Fruit fly (Drosophila melanogaster) whole organism, embryonic: ENCODE results near the gene RapGAP1.

ENCODE experiments used
- Antp ChIP-seq: fragments of 200-800 bp; sonication (Bioruptor generic); optimal IDR thresholded peaks from 3 replicates; lab custom pipeline; 2016; ENCODE audit warnings: missing biosample characterization, missing genetic modification characterization
- CG10274 ChIP-seq: fragments of 200-800 bp; sonication (Bioruptor generic); optimal IDR thresholded peaks from 3 replicates; lab custom pipeline; 2017; ENCODE audit warnings: missing biosample characterization, mild to moderate bottlenecking, missing genetic modification characterization
- CG11398 ChIP-seq: fragments of 200-800 bp; sonication (Bioruptor generic); optimal IDR thresholded peaks from 2 replicates; lab custom pipeline; 2016; ENCODE audit warnings: missing biosample characterization, missing genetic modification characterization
- CG12104 ChIP-seq: fragments of 200-800 bp; sonication (Bioruptor generic); optimal IDR thresholded peaks from 3 replicates; lab custom pipeline; 2016; ENCODE audit warnings: missing biosample characterization, missing genetic modification characterization
- CG12219 ChIP-seq: fragments of 200-800 bp; sonication (Bioruptor generic); optimal IDR thresholded peaks from 3 replicates; lab custom pipeline; 2018; ENCODE audit warnings: missing biosample characterization, mild to moderate bottlenecking, missing genetic modification characterization
- CG1233 ChIP-seq: fragments of 200-800 bp; sonication (Bioruptor generic); optimal IDR thresholded peaks from 4 replicates; lab custom pipeline; 2018; ENCODE audit warnings: missing biosample characterization, mild to moderate bottlenecking, missing genetic modification characterization
- CG12744 ChIP-seq: fragments of 200-800 bp; sonication (Bioruptor generic); optimal IDR thresholded peaks from 2 replicates; lab custom pipeline; 2016; ENCODE audit warnings: missing biosample characterization, missing genetic modification characterization
- CG12942 ChIP-seq: fragments of 200-800 bp; sonication (Bioruptor generic); optimal IDR thresholded peaks from 3 replicates; lab custom pipeline; 2016; ENCODE audit warnings: missing biosample characterization, missing genetic modification characterization
- CG14014 ChIP-seq: fragments of 200-800 bp; sonication (Bioruptor generic); IDR thresholded peaks from 2 replicates; pipeline ENCODE4 v1.3.6; 2022; ENCODE audit warnings: missing biosample characterization, missing genetic modification characterization
- CG16813 ChIP-seq: fragments of 200-800 bp; sonication (Bioruptor generic); IDR thresholded peaks from 3 replicates; pipeline ENCODE4 v1.3.6; 2022; ENCODE audit warnings: missing biosample characterization, missing genetic modification characterization; ENCODE audit not compliant: partially characterized antibody
- CG17385 ChIP-seq: fragments of 200-800 bp; sonication (Bioruptor generic); optimal IDR thresholded peaks from 3 replicates; lab custom pipeline; 2018; ENCODE audit warnings: missing biosample characterization, mild to moderate bottlenecking, missing genetic modification characterization
- CG18476 ChIP-seq: fragments of 200-800 bp; sonication (Bioruptor generic); optimal IDR thresholded peaks from 2 replicates; lab custom pipeline; 2016; ENCODE audit warnings: missing biosample characterization, mild to moderate bottlenecking, missing genetic modification characterization
- CG2129 ChIP-seq: fragments of 200-800 bp; sonication (Bioruptor generic); IDR thresholded peaks from 2 replicates; pipeline ENCODE4 v1.3.6; 2022; ENCODE audit warnings: missing biosample characterization, missing genetic modification characterization; ENCODE audit not compliant: partially characterized antibody
- CG2199 ChIP-seq: fragments of 200-800 bp; sonication (Bioruptor generic); IDR thresholded peaks from 3 replicates; pipeline ENCODE4 v1.3.6; 2022; ENCODE audit warnings: missing biosample characterization, missing genetic modification characterization
- CG2678 ChIP-seq: fragments of 200-800 bp; sonication (Bioruptor generic); optimal IDR thresholded peaks from 3 replicates; lab custom pipeline; 2019; ENCODE audit warnings: missing biosample characterization, mild to moderate bottlenecking, missing genetic modification characterization, moderate library complexity
- CG33557 ChIP-seq: fragments of 200-800 bp; sonication (Bioruptor generic); optimal IDR thresholded peaks from 2 replicates; lab custom pipeline; 2019; ENCODE audit warnings: missing biosample characterization, mild to moderate bottlenecking, missing genetic modification characterization, moderate library complexity
- CG3838 ChIP-seq: fragments of 200-800 bp; sonication (Bioruptor generic); optimal IDR thresholded peaks from 3 replicates; lab custom pipeline; 2016; ENCODE audit warnings: missing biosample characterization, missing genetic modification characterization
- CG4820 ChIP-seq: fragments of 200-800 bp; sonication (Bioruptor generic); optimal IDR thresholded peaks from 3 replicates; lab custom pipeline; 2016; ENCODE audit warnings: missing biosample characterization, missing genetic modification characterization
- CG6791 ChIP-seq: fragments of 200-800 bp; sonication (Bioruptor generic); IDR thresholded peaks from 3 replicates; pipeline ENCODE4 v1.3.6; 2022; ENCODE audit warnings: missing biosample characterization, missing genetic modification characterization; ENCODE audit not compliant: partially characterized antibody
- CG6854 ChIP-seq: fragments of 200-800 bp; sonication (Bioruptor generic); optimal IDR thresholded peaks from 3 replicates; lab custom pipeline; 2017; ENCODE audit warnings: missing biosample characterization, mild to moderate bottlenecking, missing genetic modification characterization
- CG8089 ChIP-seq: fragments of 200-800 bp; sonication (Bioruptor generic); optimal IDR thresholded peaks from 3 replicates; lab custom pipeline; 2016; ENCODE audit warnings: missing biosample characterization, missing genetic modification characterization
- CkIIα-i1 ChIP-seq: fragments of 200-800 bp; sonication (Bioruptor generic); IDR thresholded peaks from 2 replicates; pipeline ENCODE4 v1.3.6; 2022; ENCODE audit warnings: missing biosample characterization, missing genetic modification characterization
- CrebB ChIP-seq: fragments of 200-800 bp; sonication (Bioruptor generic); optimal IDR thresholded peaks from 3 replicates; lab custom pipeline; 2018; ENCODE audit warnings: missing biosample characterization, mild to moderate bottlenecking, missing genetic modification characterization
- D ChIP-seq, 2 experiments: fragments of 200-800 bp in 1 of 2; fragments of >200 bp in 1 of 2; sonication (Bioruptor generic) in 1 of 2; optimal IDR thresholded peaks; 2 replicates in 1 of 2; 3 replicates in 1 of 2; lab custom pipeline; 2017; ENCODE audit warnings: mild to moderate bottlenecking in 1 of 2, missing biosample characterization in 1 of 2, missing genetic modification characterization in 1 of 2, missing genetic modification reagents in 1 of 2
- Dad ChIP-seq: fragments of 200-800 bp; sonication (Bioruptor generic); optimal IDR thresholded peaks from 3 replicates; lab custom pipeline; 2016; ENCODE audit warnings: missing biosample characterization, missing genetic modification characterization
- ERR ChIP-seq: fragments of 200-800 bp; sonication (Bioruptor generic); optimal IDR thresholded peaks from 2 replicates; lab custom pipeline; 2016; ENCODE audit warnings: missing biosample characterization, missing genetic modification characterization
- H15 ChIP-seq: fragments of 200-800 bp; sonication (Bioruptor generic); IDR thresholded peaks from 3 replicates; pipeline ENCODE4 v1.3.6; 2022; ENCODE audit warnings: missing biosample characterization, missing genetic modification characterization
- Hmx ChIP-seq: fragments of 200-800 bp; sonication (Bioruptor generic); optimal IDR thresholded peaks from 2 replicates; lab custom pipeline; 2016; ENCODE audit warnings: missing biosample characterization, missing genetic modification characterization
- Mad ChIP-seq: fragments of 200-800 bp; sonication (Bioruptor generic); optimal IDR thresholded peaks from 2 replicates; lab custom pipeline; 2016; ENCODE audit warnings: missing biosample characterization, missing genetic modification characterization
- Mrtf ChIP-seq: fragments of 200-800 bp; sonication (Bioruptor generic); IDR thresholded peaks from 3 replicates; pipeline ENCODE4 v1.3.6; 2022; ENCODE audit warnings: missing biosample characterization, missing genetic modification characterization
- NFAT ChIP-seq: fragments of 200-800 bp; sonication (Bioruptor generic); IDR thresholded peaks from 2 replicates; pipeline ENCODE4 v1.3.6; 2022; ENCODE audit warnings: missing biosample characterization, missing genetic modification characterization
- Nf-YB ChIP-seq: fragments of 200-800 bp; sonication (Bioruptor generic); optimal IDR thresholded peaks from 3 replicates; lab custom pipeline; 2019; ENCODE audit warnings: missing biosample characterization, mild to moderate bottlenecking, missing genetic modification characterization, moderate library complexity
- abd-A ChIP-seq: fragments of 200-800 bp; sonication (Bioruptor generic); optimal IDR thresholded peaks from 3 replicates; lab custom pipeline; 2019; ENCODE audit warnings: missing biosample characterization, mild to moderate bottlenecking, missing genetic modification characterization, moderate library complexity
- al ChIP-seq: fragments of 200-800 bp; sonication (Bioruptor generic); IDR thresholded peaks from 2 replicates; pipeline ENCODE4 v1.3.6; 2022; ENCODE audit warnings: missing biosample characterization, missing genetic modification characterization
- amos ChIP-seq: fragments of 200-800 bp; sonication (Bioruptor generic); IDR thresholded peaks from 2 replicates; pipeline ENCODE4 v1.3.6; 2022; ENCODE audit warnings: missing biosample characterization, missing genetic modification characterization; ENCODE audit not compliant: partially characterized antibody
- az2 ChIP-seq: fragments of 200-800 bp; sonication (Bioruptor generic); optimal IDR thresholded peaks from 3 replicates; lab custom pipeline; 2016; ENCODE audit warnings: missing biosample characterization, missing genetic modification characterization
- bigmax ChIP-seq: fragments of 200-800 bp; sonication (Bioruptor generic); optimal IDR thresholded peaks from 2 replicates; lab custom pipeline; 2018; ENCODE audit warnings: missing biosample characterization, mild to moderate bottlenecking, missing genetic modification characterization
- disco-r ChIP-seq: fragments of 200-800 bp; sonication (Bioruptor generic); optimal IDR thresholded peaks from 2 replicates; lab custom pipeline; 2016; ENCODE audit warnings: missing biosample characterization, missing genetic modification characterization
- gfzf ChIP-seq: fragments of 200-800 bp; sonication (Bioruptor generic); optimal IDR thresholded peaks from 2 replicates; lab custom pipeline; 2016; ENCODE audit warnings: missing biosample characterization, mild to moderate bottlenecking, missing genetic modification characterization, moderate library complexity
- luna ChIP-seq: fragments of 200-800 bp; sonication (Bioruptor generic); optimal IDR thresholded peaks from 2 replicates; lab custom pipeline; 2016; ENCODE audit warnings: missing biosample characterization, missing genetic modification characterization
- oc ChIP-seq: fragments of 200-800 bp; sonication (Bioruptor generic); optimal IDR thresholded peaks from 2 replicates; lab custom pipeline; 2018; ENCODE audit warnings: missing biosample characterization, mild to moderate bottlenecking, missing genetic modification characterization, moderate library complexity
- schlank ChIP-seq: fragments of 200-800 bp; sonication (Bioruptor generic); optimal IDR thresholded peaks from 2 replicates; lab custom pipeline; 2018; ENCODE audit warnings: missing biosample characterization, mild to moderate bottlenecking, missing genetic modification characterization
- scrt ChIP-seq: fragments of 200-800 bp; sonication (Bioruptor generic); optimal IDR thresholded peaks from 2 replicates; lab custom pipeline; 2018; ENCODE audit warnings: missing biosample characterization, mild to moderate bottlenecking, missing genetic modification characterization, moderate library complexity
- sens ChIP-seq: fragments of 200-800 bp; sonication (Bioruptor generic); peaks from one replicate; lab custom pipeline; 2016; ENCODE audit warnings: missing biosample characterization, missing genetic modification characterization
- sna ChIP-seq: fragments of 200-800 bp; sonication (Bioruptor generic); IDR thresholded peaks from 2 replicates; pipeline ENCODE4 v1.3.6; 2022; ENCODE audit warnings: missing biosample characterization, missing genetic modification characterization; ENCODE audit not compliant: partially characterized antibody
- stwl ChIP-seq: fragments of 200-800 bp; sonication (Bioruptor generic); optimal IDR thresholded peaks from 3 replicates; lab custom pipeline; 2018; ENCODE audit warnings: missing biosample characterization, mild to moderate bottlenecking, missing genetic modification characterization, moderate library complexity
- toy ChIP-seq: fragments of 200-800 bp; sonication (Bioruptor generic); IDR thresholded peaks from 2 replicates; pipeline ENCODE4 v1.3.6; 2022; ENCODE audit warnings: missing biosample characterization, missing genetic modification characterization
- tup ChIP-seq: fragments of 200-800 bp; sonication (Bioruptor generic); optimal IDR thresholded peaks from 2 replicates; lab custom pipeline; 2016; ENCODE audit warnings: missing biosample characterization, mild to moderate bottlenecking, missing genetic modification characterization, moderate library complexity
- usp ChIP-seq: fragments of >200 bp; optimal IDR thresholded peaks from 2 replicates; lab custom pipeline; 2017; ENCODE audit warnings: missing biosample characterization, missing genetic modification characterization
- vnd ChIP-seq: fragments of 200-800 bp; sonication (Bioruptor generic); IDR thresholded peaks from 3 replicates; pipeline ENCODE4 v1.3.6; 2022; ENCODE audit warnings: missing biosample characterization, missing genetic modification characterization; ENCODE audit not compliant: partially characterized antibody

The RapGAP1 gene

DNA sequence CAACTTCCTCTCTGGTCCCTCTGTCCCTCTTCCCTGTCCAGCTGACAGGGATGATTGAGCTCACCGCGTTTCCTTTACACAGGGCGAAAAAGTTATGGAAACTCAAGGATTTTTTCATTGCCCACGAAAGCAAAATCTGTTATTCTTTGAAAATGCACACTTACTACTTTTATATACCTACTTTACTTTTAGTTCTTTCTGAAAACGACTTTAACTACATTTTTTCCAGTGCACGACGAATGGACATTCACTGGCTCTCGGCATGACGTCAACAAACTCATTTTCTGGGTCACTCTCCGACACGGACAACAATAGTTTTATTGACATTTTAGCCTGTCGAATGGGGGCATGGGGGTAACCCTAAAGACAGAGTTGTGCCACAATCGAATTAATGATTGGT is 65.9 kb downstream of the RapGAP1 start (continued):
- TF ChIP-seq schlank (tag; lab: Kevin White, UChicago), result peak; percentile 40
- peak; percentile 82 for TF ChIP-seq CG2678 (tag; lab: Kevin White, UChicago)
- TF ChIP-seq CG12219 (GFP tag; lab: Kevin White, UChicago), result peak; percentile 54
- TF ChIP-seq disco-r, result peak; percentile 59
- no peak for TF ChIP-seq vnd (GFP tag; lab: Robert Waterston, UW)
- TF ChIP-seq NFAT (GFP tag; lab: Robert Waterston, UW), result peak; percentile 63; the same call in 1 of the 2 replicates
- peak; percentile 49 for TF ChIP-seq Nf-YB (GFP tag; lab: Kevin White, UChicago)
- no peak for TF ChIP-seq oc
- peak; percentile 56 for TF ChIP-seq CG12942 (GFP tag; lab: Kevin White, UChicago)
- TF ChIP-seq CG3838 (GFP tag; lab: Kevin White, UChicago), result peak; percentile 40
- no peak for TF ChIP-seq gfzf
- peak; percentile 60 for TF ChIP-seq Dad
- TF ChIP-seq scrt, result peak; percentile 67
- peak; percentile 30 for TF ChIP-seq CG18476 (GFP tag; lab: Kevin White, UChicago)
- TF ChIP-seq Hmx, result no peak
- peak; percentile 77; the same call in 1 of the 3 replicates for TF ChIP-seq CG2199 (GFP tag; lab: Robert Waterston, UW)
- TF ChIP-seq Antp (GFP tag; lab: Kevin White, UChicago), result peak; percentile 77
- TF ChIP-seq CG11398 (GFP tag; lab: Kevin White, UChicago), result peak; percentile 31
- no peak for TF ChIP-seq CG6791 (GFP tag; lab: Robert Waterston, UW)
- TF ChIP-seq usp (GFP tag; lab: Kevin White, UChicago), result no peak
- TF ChIP-seq D (optimal IDR thresholded peaks at IDR 0.05; lab: Kevin White, UChicago), result no peak
- TF ChIP-seq D (GFP tag; optimal IDR thresholded peaks at IDR 0.05; lab: Kevin White, UChicago), result peak; percentile 77
- TF ChIP-seq bigmax (GFP tag; lab: Kevin White, UChicago), result no peak
- TF ChIP-seq sens (GFP tag; lab: Kevin White, UChicago), result peak; percentile 95
- TF ChIP-seq ERR (GFP tag; lab: Kevin White, UChicago), result peak; percentile 24
- no peak for TF ChIP-seq CG2129 (GFP tag; lab: Robert Waterston, UW)
- peak; percentile 52 for TF ChIP-seq abd-A (tag; lab: Kevin White, UChicago)
- TF ChIP-seq CG17385 (GFP tag; lab: Kevin White, UChicago), result peak; percentile 75
- no peak for TF ChIP-seq amos (GFP tag; lab: Robert Waterston, UW)
- TF ChIP-seq stwl (tag; lab: Kevin White, UChicago), result peak; percentile 34
- TF ChIP-seq Mad, result peak; percentile 55
- TF ChIP-seq CG33557 (GFP tag; lab: Kevin White, UChicago), result peak; percentile 33
- peak; percentile 39 for TF ChIP-seq tup (GFP tag; lab: Kevin White, UChicago)
- TF ChIP-seq Mrtf (GFP tag; lab: Robert Waterston, UW), result peak; percentile 64; the same call in 2 of the 3 replicates
- no peak for TF ChIP-seq CkIIα-i1
- peak; percentile 29 for TF ChIP-seq CrebB (tag; lab: Kevin White, UChicago)
- peak; percentile 51 for TF ChIP-seq CG10274
- no peak for TF ChIP-seq toy (GFP tag; lab: Robert Waterston, UW)
- peak; percentile 29 for TF ChIP-seq luna
- peak; percentile 64 for TF ChIP-seq CG1233
- peak; percentile 57; the same call in 1 of the 3 replicates for TF ChIP-seq H15 (GFP tag; lab: Robert Waterston, UW)
- peak; percentile 48; the same call in 1 of the 2 replicates for TF ChIP-seq al (GFP tag; lab: Robert Waterston, UW)
- TF ChIP-seq CG16813 (GFP tag; lab: Robert Waterston, UW), result no peak
- TF ChIP-seq CG12744 (GFP tag; lab: Kevin White, UChicago), result peak; percentile 59
- peak; percentile 32 for TF ChIP-seq CG6854 (GFP tag; lab: Kevin White, UChicago)
- peak; percentile 67; the same call in 1 of the 2 replicates for TF ChIP-seq CG14014 (GFP tag; lab: Robert Waterston, UW)
- peak; percentile 66 for TF ChIP-seq CG8089 (GFP tag; lab: Kevin White, UChicago)
- peak; percentile 68 for TF ChIP-seq az2 (GFP tag; lab: Kevin White, UChicago)
- peak; percentile 24 for TF ChIP-seq CG12104
- peak; percentile 57 for TF ChIP-seq CG4820
- TF ChIP-seq sna, result no peak
